Worm (Caenorhabditis elegans) whole organism, late embryonic: ENCODE measurements around the gene srh-59.

Experiments used
- F13H6.1 ChIP-seq: sonication (generic microtip); optimal IDR thresholded peaks from 2 replicates; lab custom pipeline; 2016; ENCODE audit warnings: missing genetic modification characterization, missing compliant biosample characterization
- ahr-1 ChIP-seq: sonication (generic microtip); optimal IDR thresholded peaks from 2 replicates; lab custom pipeline; 2016; ENCODE audit warnings: missing genetic modification characterization, missing compliant biosample characterization
- ceh-48 ChIP-seq: sonication (generic microtip); optimal IDR thresholded peaks from 2 replicates; lab custom pipeline; 2016; ENCODE audit warnings: missing genetic modification characterization, inconsistent platforms, missing compliant biosample characterization
- ceh-6 ChIP-seq: fragments of 200-800 bp; sonication (Bioruptor generic); optimal IDR thresholded peaks from 2 replicates; lab custom pipeline; 2018; ENCODE audit warnings: mild to moderate bottlenecking, missing genetic modification characterization, missing compliant biosample characterization
- ceh-9 ChIP-seq: sonication (generic microtip); optimal IDR thresholded peaks from 2 replicates; lab custom pipeline; 2016; ENCODE audit warnings: mild to moderate bottlenecking, missing genetic modification characterization, inconsistent platforms, missing compliant biosample characterization
- hlh-30 ChIP-seq: sonication (generic microtip); optimal IDR thresholded peaks from 2 replicates; lab custom pipeline; 2017; ENCODE audit warnings: antibody characterized with exemption, missing genetic modification characterization, missing compliant biosample characterization; ENCODE audit not compliant: insufficient read depth
- lin-11 ChIP-seq: fragments of 200-800 bp; sonication (Bioruptor generic); optimal IDR thresholded peaks from 2 replicates; lab custom pipeline; 2018; ENCODE audit warnings: mild to moderate bottlenecking, missing genetic modification characterization, missing compliant biosample characterization
- rnt-1 ChIP-seq: sonication (generic microtip); optimal IDR thresholded peaks from 2 replicates; lab custom pipeline; 2016; ENCODE audit warnings: missing genetic modification characterization, missing compliant biosample characterization

ce11 chrII:3630810-3631209, 49.0 kb downstream of the srh-59 start, which contains the start of gene M151.2:
- TF ChIP-seq ceh-48 (no peak), rnt-1 (tag; lab: Kevin White, UChicago) (no peak), lin-11 (no peak), ceh-9 (tag; lab: Kevin White, UChicago) (no peak), F13H6.1 (no peak), ceh-6 (no peak), ahr-1 (tag; lab: Kevin White, UChicago) (no peak), hlh-30 (tag; lab: Kevin White, UChicago) (no peak)
